Worm (Caenorhabditis elegans) whole organism, young adult: ENCODE measurements around the gene F08F8.11.

ENCODE experiments used
- B0019.2 ChIP-seq: fragments of 200-800 bp; sonication (Bioruptor generic); conservative IDR thresholded peaks from 2 replicates; pipeline ENCODE4 v1.3.6; 2022; ENCODE audit warnings: missing genetic modification reagents, missing genetic modification characterization, missing compliant biosample characterization
- B0336.3 ChIP-seq: fragments of 200-800 bp; sonication (Bioruptor generic); IDR thresholded peaks from 2 replicates; pipeline ENCODE4 v1.3.6; 2022; ENCODE audit warnings: missing genetic modification characterization, missing compliant biosample characterization
- F23B12.7 ChIP-seq: sonication (generic microtip); optimal IDR thresholded peaks from 2 replicates; lab custom pipeline; 2017; ENCODE audit warnings: missing genetic modification characterization, mild to moderate bottlenecking, missing compliant biosample characterization, antibody characterized with exemption, moderate library complexity; ENCODE audit not compliant: insufficient read depth
- F33H1.4 ChIP-seq: fragments of 200-800 bp; sonication (Bioruptor generic); IDR thresholded peaks from 2 replicates; pipeline ENCODE4 v1.3.6; 2022; ENCODE audit warnings: missing genetic modification reagents, missing genetic modification characterization, missing compliant biosample characterization
- F37B4.10 ChIP-seq: fragments of 200-800 bp; sonication (Bioruptor generic); IDR thresholded peaks from 2 replicates; pipeline ENCODE4 v1.3.6; 2022; ENCODE audit warnings: missing genetic modification characterization, missing compliant biosample characterization
- K11D2.4 ChIP-seq: fragments of 200-800 bp; sonication (Bioruptor generic); IDR thresholded peaks from 2 replicates; pipeline ENCODE4 v1.3.6; 2022; ENCODE audit warnings: missing genetic modification reagents, missing genetic modification characterization, missing compliant biosample characterization
- K12H6.12 ChIP-seq: fragments of 200-800 bp; sonication (Bioruptor generic); optimal IDR thresholded peaks from 2 replicates; lab custom pipeline; 2018; ENCODE audit warnings: mild to moderate bottlenecking, missing genetic modification characterization, missing compliant biosample characterization
- Y53G8AR.9 ChIP-seq: fragments of 200-800 bp; sonication (Bioruptor generic); conservative IDR thresholded peaks from 2 replicates; pipeline ENCODE4 v1.3.6; 2022; ENCODE audit warnings: missing genetic modification reagents, missing genetic modification characterization, missing compliant biosample characterization
- Y56A3A.18 ChIP-seq: fragments of 200-800 bp; sonication (Bioruptor generic); IDR thresholded peaks from 2 replicates; pipeline ENCODE4 v1.3.6; 2022; ENCODE audit warnings: missing genetic modification reagents, missing genetic modification characterization, missing compliant biosample characterization
- Y67H2A.10 ChIP-seq: fragments of 200-800 bp; sonication (Bioruptor generic); conservative IDR thresholded peaks from 2 replicates; pipeline ENCODE4 v1.3.6; 2022; ENCODE audit warnings: missing genetic modification reagents, missing genetic modification characterization, missing compliant biosample characterization
- aptf-2 ChIP-seq: fragments of 200-800 bp; sonication (Bioruptor generic); conservative IDR thresholded peaks from 2 replicates; pipeline ENCODE4 v1.3.6; 2022; ENCODE audit warnings: missing genetic modification reagents, missing genetic modification characterization, missing compliant biosample characterization
- attf-3 ChIP-seq: fragments of 200-800 bp; sonication (Bioruptor generic); conservative IDR thresholded peaks from 2 replicates; pipeline ENCODE4 v1.3.6; 2022; ENCODE audit warnings: missing genetic modification reagents, missing genetic modification characterization, missing compliant biosample characterization
- attf-5 ChIP-seq: fragments of 200-800 bp; sonication (Bioruptor generic); optimal IDR thresholded peaks from 2 replicates; lab custom pipeline; 2018; ENCODE audit warnings: mild to moderate bottlenecking, missing genetic modification characterization, missing compliant biosample characterization
- cebp-1 ChIP-seq, 2 experiments: fragments of 200-800 bp in 1 of 2; sonication (Bioruptor generic) in 1 of 2; sonication (generic microtip) in 1 of 2; IDR thresholded peaks in 1 of 2; optimal IDR thresholded peaks in 1 of 2; 2 replicates each; pipeline versions ENCODE4 v1.3.6 to Lab custom; 2017 to 2022; ENCODE audit warnings: missing compliant biosample characterization in 2 of 2, missing genetic modification characterization in 2 of 2, mild to moderate bottlenecking in 1 of 2, missing genetic modification reagents in 1 of 2, moderate library complexity in 1 of 2
- cebp-2 ChIP-seq: fragments of 200-800 bp; sonication (Bioruptor generic); IDR thresholded peaks from 2 replicates; pipeline ENCODE4 v1.3.6; 2022; ENCODE audit warnings: missing genetic modification characterization, missing compliant biosample characterization
- ceh-100 ChIP-seq: fragments of 200-800 bp; sonication (Bioruptor generic); IDR thresholded peaks from 2 replicates; pipeline ENCODE4 v1.3.6; 2022; ENCODE audit warnings: missing genetic modification reagents, missing genetic modification characterization, missing compliant biosample characterization
- ceh-91 ChIP-seq: fragments of 200-800 bp; sonication (Bioruptor generic); IDR thresholded peaks from 2 replicates; pipeline ENCODE4 v1.3.6; 2022; ENCODE audit warnings: missing genetic modification reagents, missing genetic modification characterization, missing compliant biosample characterization
- dox-1 ChIP-seq: fragments of 200-800 bp; sonication (Bioruptor generic); IDR thresholded peaks from 2 replicates; pipeline ENCODE4 v1.3.6; 2022; ENCODE audit warnings: missing genetic modification reagents, missing genetic modification characterization, missing compliant biosample characterization
- efl-1 ChIP-seq: fragments of 150-350 bp; optimal IDR thresholded peaks from 2 replicates; lab custom pipeline; 2014; ENCODE audit warnings: missing biosample characterization, missing genetic modification reagents, missing genetic modification characterization
- hrde-1 ChIP-seq: sonication (generic microtip); optimal IDR thresholded peaks from 2 replicates; lab custom pipeline; 2016; ENCODE audit warnings: missing genetic modification characterization, mild to moderate bottlenecking, missing compliant biosample characterization, moderate library complexity, missing genotype, missing genetic modification reagents, borderline replicate concordance
- lin-26 ChIP-seq: fragments of 200-800 bp; sonication (Bioruptor generic); IDR thresholded peaks from 2 replicates; pipeline ENCODE4 v1.3.6; 2022; ENCODE audit warnings: missing genetic modification reagents, missing genetic modification characterization, missing compliant biosample characterization
- lin-40 ChIP-seq: sonication (generic microtip); optimal IDR thresholded peaks from 2 replicates; lab custom pipeline; 2016; ENCODE audit warnings: missing genetic modification characterization, mild to moderate bottlenecking, missing compliant biosample characterization, missing genotype, missing genetic modification reagents
- lin-54 ChIP-seq: fragments of 200-800 bp; sonication (Bioruptor generic); optimal IDR thresholded peaks from 2 replicates; lab custom pipeline; 2018; ENCODE audit warnings: mild to moderate bottlenecking, missing genetic modification characterization, missing compliant biosample characterization
- lir-1 ChIP-seq: fragments of 200-800 bp; sonication (Bioruptor generic); conservative IDR thresholded peaks from 2 replicates; pipeline ENCODE4 v1.3.6; 2022; ENCODE audit warnings: missing genetic modification reagents, missing genetic modification characterization, missing compliant biosample characterization
- lsl-1 ChIP-seq: fragments of 200-800 bp; sonication (Bioruptor generic); optimal IDR thresholded peaks from 2 replicates; lab custom pipeline; 2018; ENCODE audit warnings: mild to moderate bottlenecking, missing genetic modification characterization, moderate library complexity, missing compliant biosample characterization
- lsy-27 ChIP-seq: sonication (generic microtip); optimal IDR thresholded peaks from 2 replicates; lab custom pipeline; 2017; ENCODE audit warnings: missing genetic modification characterization, mild to moderate bottlenecking, missing compliant biosample characterization, antibody characterized with exemption, missing genotype, borderline replicate concordance; ENCODE audit not compliant: insufficient read depth
- madf-6 ChIP-seq: fragments of 200-800 bp; sonication (Bioruptor generic); IDR thresholded peaks from 2 replicates; pipeline ENCODE4 v1.3.6; 2022; ENCODE audit warnings: missing genetic modification reagents, missing genetic modification characterization, missing compliant biosample characterization
- madf-8 ChIP-seq: fragments of 200-800 bp; sonication (Bioruptor generic); conservative IDR thresholded peaks from 2 replicates; pipeline ENCODE4 v1.3.6; 2022; ENCODE audit warnings: missing genetic modification reagents, missing genetic modification characterization, missing compliant biosample characterization
- nfyb-1 ChIP-seq: fragments of 200-800 bp; sonication (Bioruptor generic); IDR thresholded peaks from 2 replicates; pipeline ENCODE4 v1.3.6; 2022; ENCODE audit warnings: missing genetic modification reagents, missing genetic modification characterization, missing compliant biosample characterization
- nhr-80 ChIP-seq: sonication (generic microtip); optimal IDR thresholded peaks from 2 replicates; lab custom pipeline; 2016; ENCODE audit warnings: missing genetic modification characterization, missing compliant biosample characterization
- nhr-90 ChIP-seq: sonication (generic microtip); optimal IDR thresholded peaks from 2 replicates; lab custom pipeline; 2016; ENCODE audit warnings: missing genotype, mild to moderate bottlenecking, missing genetic modification characterization, missing compliant biosample characterization
- pha-4 ChIP-seq: fragments of 150-350 bp; sonication (generic microtip); optimal IDR thresholded peaks from 2 replicates; lab custom pipeline; 2014; ENCODE audit warnings: missing biosample characterization, missing genetic modification reagents, missing genetic modification characterization
- snpc-1.1 ChIP-seq: sonication (generic microtip); optimal IDR thresholded peaks from 2 replicates; lab custom pipeline; 2017; ENCODE audit warnings: missing genetic modification characterization, mild to moderate bottlenecking, missing compliant biosample characterization, antibody characterized with exemption, moderate library complexity, missing genotype, missing genetic modification reagents; ENCODE audit not compliant: insufficient read depth
- snpc-4 ChIP-seq, 5 experiments: fragments of 150-350 bp in 1 of 5; sonication (generic microtip) in 4 of 5; optimal IDR thresholded peaks; 2 replicates each; lab custom pipeline; 2014 to 2018; ENCODE audit warnings: missing genetic modification characterization in 5 of 5, missing biosample characterization in 3 of 5, antibody characterized with exemption in 2 of 5, mild to moderate bottlenecking in 2 of 5, missing compliant biosample characterization in 2 of 5, missing genotype in 2 of 5, moderate library complexity in 2 of 5, missing genetic modification reagents in 1 of 5
- tbp1 ChIP-seq: fragments of 200-800 bp; sonication (Bioruptor generic); optimal IDR thresholded peaks from 2 replicates; lab custom pipeline; 2018; ENCODE audit warnings: mild to moderate bottlenecking, missing genetic modification characterization, missing compliant biosample characterization
- zfh-2 ChIP-seq: fragments of 200-800 bp; sonication (Bioruptor generic); conservative IDR thresholded peaks from 2 replicates; pipeline ENCODE4 v1.3.6; 2022; ENCODE audit warnings: missing genetic modification reagents, missing genetic modification characterization, missing compliant biosample characterization
- zim-3 ChIP-seq: sonication (generic microtip); optimal IDR thresholded peaks from 2 replicates; lab custom pipeline; 2017; ENCODE audit warnings: mild to moderate bottlenecking, missing genetic modification characterization, moderate library complexity, missing compliant biosample characterization
- ztf-18 ChIP-seq: sonication (generic microtip); optimal IDR thresholded peaks from 2 replicates; lab custom pipeline; 2016; ENCODE audit warnings: missing genotype, mild to moderate bottlenecking, missing genetic modification characterization, missing compliant biosample characterization
- ztf-22 ChIP-seq: fragments of 200-800 bp; sonication (Bioruptor generic); optimal IDR thresholded peaks from 2 replicates; lab custom pipeline; 2018; ENCODE audit warnings: mild to moderate bottlenecking, missing genetic modification characterization, moderate library complexity, missing compliant biosample characterization

The F08F8.11 gene

ce11 chrIII:7336214-7336613, 29.5 kb upstream of the F08F8.11 start, which contains the start of gene gsp-2 (continued):
- TF ChIP-seq B0019.2 (GFP tag; lab: Robert Waterston, UW) = no peak
- TF ChIP-seq attf-5 (GFP tag; lab: Kevin White, UChicago) = peak; percentile 73
- no peak for TF ChIP-seq Y56A3A.18
- TF ChIP-seq zfh-2 (GFP tag; lab: Robert Waterston, UW) = peak; percentile 61; the same call in 1 of the 2 replicates
- peak; percentile 28; the same call in 1 of the 2 replicates for TF ChIP-seq B0336.3 (GFP tag; lab: Robert Waterston, UW)
- peak; percentile 71 for TF ChIP-seq F23B12.7 (tag; lab: Kevin White, UChicago)
- peak; percentile 84 for TF ChIP-seq nhr-80 (tag; lab: Kevin White, UChicago)
- peak; percentile 40; the same call in 1 of the 2 replicates for TF ChIP-seq attf-3
- peak; percentile 26 for TF ChIP-seq lsy-27 (tag; lab: Kevin White, UChicago)
- TF ChIP-seq snpc-1.1 (tag; lab: Kevin White, UChicago) = peak; percentile 27
- TF ChIP-seq ztf-22 (GFP tag; lab: Kevin White, UChicago) = no peak
- 0 out of 2 replicates have a peak, but pooled peaks have one; percentile 16 for TF ChIP-seq ceh-100
- TF ChIP-seq hrde-1 (tag; lab: Kevin White, UChicago) = no peak
- TF ChIP-seq nhr-90 (tag; lab: Kevin White, UChicago) = peak; percentile 25
- peak; percentile 3 for TF ChIP-seq pha-4 (tag; lab: Kevin White, UChicago)
- TF ChIP-seq aptf-2 = no peak
- 0 out of 2 replicates have a peak, but pooled peaks have one; percentile 34 for TF ChIP-seq lin-26 (GFP tag; lab: Robert Waterston, UW)
- peak; percentile 87 for TF ChIP-seq dox-1 (GFP tag; lab: Robert Waterston, UW)
- TF ChIP-seq cebp-1 (GFP tag; IDR thresholded peaks at IDR 0.05; lab: Robert Waterston, UW) = no peak
- TF ChIP-seq cebp-1 (tag; optimal IDR thresholded peaks at IDR 0.05; lab: Kevin White, UChicago) = peak; percentile 69
- peak; percentile 87 for TF ChIP-seq lsl-1 (GFP tag; lab: Kevin White, UChicago)
- no peak for TF ChIP-seq zim-3 (tag; lab: Kevin White, UChicago)
- no peak for TF ChIP-seq K11D2.4 (GFP tag; lab: Robert Waterston, UW)
- TF ChIP-seq Y53G8AR.9 = 0 out of 2 replicates have a peak, but pooled peaks have one; percentile 15
- TF ChIP-seq ztf-18 (tag; lab: Kevin White, UChicago) = peak; percentile 47
- TF ChIP-seq ceh-91 = peak; percentile 36; the same call in 1 of the 2 replicates
- peak; percentile 63; the same call in 1 of the 2 replicates for TF ChIP-seq nfyb-1 (GFP tag; lab: Robert Waterston, UW)
- peak; percentile 6 for TF ChIP-seq lin-40 (tag; lab: Kevin White, UChicago)
- TF ChIP-seq lin-54 (GFP tag; lab: Kevin White, UChicago) = peak; percentile 61
- peak; percentile 62; the same call in 1 of the 2 replicates for TF ChIP-seq lir-1 (GFP tag; lab: Robert Waterston, UW)
- peak; percentile 54 for TF ChIP-seq tbp1
- no peak for TF ChIP-seq K12H6.12
- TF ChIP-seq Y67H2A.10 (GFP tag; lab: Robert Waterston, UW) = peak; percentile 34; the same call in 1 of the 2 replicates
- TF ChIP-seq F33H1.4 (GFP tag; lab: Robert Waterston, UW) = peak; percentile 90
- TF ChIP-seq madf-6 = peak; percentile 71; the same call in 1 of the 2 replicates
- no peak for TF ChIP-seq F37B4.10
- TF ChIP-seq efl-1 = peak; percentile 67
- no peak for TF ChIP-seq snpc-4 (GFP tag; optimal IDR thresholded peaks at IDR 0.05; lab: Kevin White, UChicago)
- peak in 3 of 4 experiments; percentile 10 to 45 (median 35) for TF ChIP-seq snpc-4 (tag; optimal IDR thresholded peaks at IDR 0.05; lab: Kevin White, UChicago)
- TF ChIP-seq madf-8 (GFP tag; lab: Robert Waterston, UW) = 0 out of 2 replicates have a peak, but pooled peaks have one; percentile 22
- 0 out of 2 replicates have a peak, but pooled peaks have one; percentile 14 for TF ChIP-seq cebp-2 (GFP tag; lab: Robert Waterston, UW)
- TF ChIP-seq, all 124 proteins: peak for 41
